Worm (Caenorhabditis elegans): ENCODE data around the gene F44A6.4.

Gene F44A6.4

ce11 chrX:10189805-10190204 is 25.5 kb downstream of the F44A6.4 start:
- TF ChIP-seq R02D3.7 (tag; optimal IDR thresholded peaks at IDR 0.05) (no peak), nhr-25 (tag; optimal IDR thresholded peaks at IDR 0.05) (peak; percentile 32)

ce11 chrX:10189244-10189643 is 26.1 kb downstream of the F44A6.4 start:
- TF ChIP-seq unc-55 (GFP tag; optimal IDR thresholded peaks at IDR 0.05) (peak; percentile 31), nhr-21 (tag; optimal IDR thresholded peaks at IDR 0.05) (peak; percentile 17), nhr-6 (tag; optimal IDR thresholded peaks at IDR 0.05) (no peak), sma-3 (GFP tag; optimal IDR thresholded peaks at IDR 0.05) (no peak), skn-1 (tag; optimal IDR thresholded peaks at IDR 0.05) (no peak), nhr-25 (tag; optimal IDR thresholded peaks at IDR 0.05) (peak; percentile 78)

DNA sequence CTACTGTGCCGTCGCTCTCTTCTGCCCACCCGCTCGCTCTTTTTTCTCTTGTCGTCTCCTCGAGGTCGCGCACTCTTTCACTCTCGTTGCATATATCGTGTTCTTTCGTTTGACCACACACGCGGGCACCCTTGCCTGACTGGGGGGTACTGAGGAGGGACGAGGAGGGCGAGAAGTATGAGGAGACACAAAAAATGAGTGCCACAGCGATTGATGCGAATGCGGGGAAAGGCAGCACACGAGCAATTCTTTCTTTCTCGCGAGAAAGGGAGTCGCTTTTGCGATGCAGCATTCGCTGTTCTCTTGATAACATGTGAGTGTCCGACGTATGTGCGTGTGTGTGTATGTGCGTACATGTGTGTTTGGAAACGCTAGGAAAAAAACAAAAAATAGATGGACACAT is 26.8 kb downstream of the F44A6.4 start:
- TF ChIP-seq elt-1 (tag; optimal IDR thresholded peaks at IDR 0.05) (no peak), unc-39 (tag; optimal IDR thresholded peaks at IDR 0.05) (no peak), unc-55 (GFP tag; optimal IDR thresholded peaks at IDR 0.05) (peak; percentile 85), nhr-12 (tag; optimal IDR thresholded peaks at IDR 0.05) (no peak), alr-1 (tag; optimal IDR thresholded peaks at IDR 0.05) (no peak), fos-1 (tag; optimal IDR thresholded peaks at IDR 0.05) (peak; percentile 81), mdl-1 (tag; optimal IDR thresholded peaks at IDR 0.05) (peak; percentile 77 to 93), lin-13 (GFP tag; optimal IDR thresholded peaks at IDR 0.05) (peak; percentile 59), ztf-4 (tag; optimal IDR thresholded peaks at IDR 0.05) (peak; percentile 83), egl-27 (tag; optimal IDR thresholded peaks at IDR 0.05) (peak; percentile 79), dmd-4 (tag; optimal IDR thresholded peaks at IDR 0.05) (no peak), nhr-6 (tag; optimal IDR thresholded peaks at IDR 0.05) (peak; percentile 50), nhr-25 (tag; optimal IDR thresholded peaks at IDR 0.05) (peak; percentile 11), elt-3 (tag; optimal IDR thresholded peaks at IDR 0.05) (no peak), ZK546.5 (tag; optimal IDR thresholded peaks at IDR 0.05) (no peak), sem-4 (tag; optimal IDR thresholded peaks at IDR 0.05) (peak; percentile 69), sma-9 (GFP tag; optimal IDR thresholded peaks at IDR 0.05) (peak; percentile 12), sma-9 (tag; optimal IDR thresholded peaks at IDR 0.05) (no peak), nhr-21 (tag; optimal IDR thresholded peaks at IDR 0.05) (peak; percentile 74), unc-62 (GFP tag; optimal IDR thresholded peaks at IDR 0.05) (peak; percentile 12), crh-2 (tag; optimal IDR thresholded peaks at IDR 0.05) (peak; percentile 83), Y55F3AM.14 (GFP tag; optimal IDR thresholded peaks at IDR 0.05) (peak; percentile 50), lsy-2 (tag; optimal IDR thresholded peaks at IDR 0.05) (peak; percentile 25 to 73), ceh-82 (tag; optimal IDR thresholded peaks at IDR 0.05) (no peak), ztf-11 (tag; optimal IDR thresholded peaks at IDR 0.05) (no peak), C34F6.9 (tag; optimal IDR thresholded peaks at IDR 0.05) (peak; percentile 92), zag-1 (tag; optimal IDR thresholded peaks at IDR 0.05) (peak; percentile 87), sma-3 (GFP tag; optimal IDR thresholded peaks at IDR 0.05) (peak; percentile 34), ztf-1 (GFP tag; conservative IDR thresholded peaks at IDR 0.05) (no peak), ceh-16 (tag; optimal IDR thresholded peaks at IDR 0.05) (peak; percentile 75), aly-2 (tag; optimal IDR thresholded peaks at IDR 0.05) (no peak), F13H6.1 (tag; optimal IDR thresholded peaks at IDR 0.05) (peak; percentile 93), nhr-77 (tag; optimal IDR thresholded peaks at IDR 0.05) (no peak), nhr-11 (tag; optimal IDR thresholded peaks at IDR 0.05) (no peak), nhr-129 (tag; optimal IDR thresholded peaks at IDR 0.05) (peak; percentile 95), mbf-1 (tag; optimal IDR thresholded peaks at IDR 0.05) (no peak), snpc-4 (tag; optimal IDR thresholded peaks at IDR 0.05) (peak; percentile 50), lin-11 (tag; optimal IDR thresholded peaks at IDR 0.05) (peak; percentile 64), peb-1 (tag; optimal IDR thresholded peaks at IDR 0.05) (no peak)

DNA sequence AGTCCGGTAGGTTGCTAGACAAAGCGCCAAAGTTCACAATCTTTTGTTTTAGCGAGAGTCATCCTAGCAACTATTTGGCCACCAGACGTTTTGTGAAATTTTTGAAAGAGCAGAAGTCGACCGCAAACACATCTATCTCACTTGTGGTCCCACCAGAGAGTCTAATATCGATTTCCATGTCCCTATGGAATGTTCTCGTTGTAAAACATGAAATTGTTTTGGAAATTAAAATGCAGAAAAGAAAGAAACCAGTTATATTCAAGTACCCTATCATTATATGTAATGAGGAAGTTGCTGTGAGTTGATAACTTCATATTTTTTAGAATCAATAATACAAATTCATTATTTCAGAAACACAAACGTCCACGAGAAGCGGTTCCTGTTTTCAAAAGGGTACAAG is 30.6 kb downstream of the F44A6.4 start:
- TF ChIP-seq ztf-1 (GFP tag; conservative IDR thresholded peaks at IDR 0.05) (no peak), nhr-23 (tag; optimal IDR thresholded peaks at IDR 0.05) (no peak), nhr-21 (tag; optimal IDR thresholded peaks at IDR 0.05) (no peak), nhr-10 (tag; optimal IDR thresholded peaks at IDR 0.05) (no peak), dmd-4 (tag; optimal IDR thresholded peaks at IDR 0.05) (no peak), lin-39 (tag; optimal IDR thresholded peaks at IDR 0.05) (no peak), unc-39 (tag; optimal IDR thresholded peaks at IDR 0.05) (no peak), skn-1 (tag; optimal IDR thresholded peaks at IDR 0.05) (no peak), Y55F3AM.14 (GFP tag; optimal IDR thresholded peaks at IDR 0.05) (no peak), alr-1 (tag; optimal IDR thresholded peaks at IDR 0.05) (no peak), lin-11 (tag; optimal IDR thresholded peaks at IDR 0.05) (no peak), F13H6.1 (tag; optimal IDR thresholded peaks at IDR 0.05) (no peak), fos-1 (tag; optimal IDR thresholded peaks at IDR 0.05) (no peak), peb-1 (tag; optimal IDR thresholded peaks at IDR 0.05) (no peak), mdl-1 (tag; optimal IDR thresholded peaks at IDR 0.05) (no peak), ztf-11 (tag; optimal IDR thresholded peaks at IDR 0.05) (no peak)
